Worm (Caenorhabditis elegans) whole organism, young adult: Measurements from ENCODE around the gene C28C12.12.

ENCODE experiments used
- B0336.3 ChIP-seq: fragments of 200-800 bp; sonication (Bioruptor generic); IDR thresholded peaks from 2 replicates; pipeline ENCODE4 v1.3.6; 2022; ENCODE audit warnings: missing genetic modification characterization, missing compliant biosample characterization
- C06A6.2 ChIP-seq: fragments of 200-800 bp; sonication (Bioruptor generic); conservative IDR thresholded peaks from 2 replicates; pipeline ENCODE4 v1.3.6; 2022; ENCODE audit warnings: missing genetic modification characterization, missing compliant biosample characterization
- D2030.7 ChIP-seq: fragments of 200-800 bp; sonication (Bioruptor generic); IDR thresholded peaks from 2 replicates; pipeline ENCODE4 v1.3.6; 2022; ENCODE audit warnings: missing genetic modification reagents, missing genetic modification characterization, missing compliant biosample characterization
- F33H1.4 ChIP-seq: fragments of 200-800 bp; sonication (Bioruptor generic); IDR thresholded peaks from 2 replicates; pipeline ENCODE4 v1.3.6; 2022; ENCODE audit warnings: missing genetic modification reagents, missing genetic modification characterization, missing compliant biosample characterization
- F37B4.10 ChIP-seq: fragments of 200-800 bp; sonication (Bioruptor generic); IDR thresholded peaks from 2 replicates; pipeline ENCODE4 v1.3.6; 2022; ENCODE audit warnings: missing genetic modification characterization, missing compliant biosample characterization
- K12H6.12 ChIP-seq: fragments of 200-800 bp; sonication (Bioruptor generic); optimal IDR thresholded peaks from 2 replicates; lab custom pipeline; 2018; ENCODE audit warnings: mild to moderate bottlenecking, missing genetic modification characterization, missing compliant biosample characterization
- T07F8.4 ChIP-seq: sonication (generic microtip); optimal IDR thresholded peaks from 2 replicates; lab custom pipeline; 2016; ENCODE audit warnings: mild to moderate bottlenecking, missing genetic modification characterization, moderate library complexity, missing compliant biosample characterization
- Y53F4B.3 ChIP-seq: fragments of 200-800 bp; sonication (Bioruptor generic); IDR thresholded peaks from 2 replicates; pipeline ENCODE4 v1.3.6; 2022; ENCODE audit warnings: missing genetic modification reagents, missing genetic modification characterization, missing compliant biosample characterization
- Y79H2A.3 ChIP-seq: fragments of 200-800 bp; sonication (Bioruptor generic); conservative IDR thresholded peaks from 2 replicates; pipeline ENCODE4 v1.3.6; 2022; ENCODE audit warnings: missing genetic modification reagents, missing genetic modification characterization, missing compliant biosample characterization
- Y95B8A.8 ChIP-seq: fragments of 200-800 bp; sonication (Bioruptor generic); IDR thresholded peaks from 2 replicates; pipeline ENCODE4 v1.3.6; 2022; ENCODE audit warnings: missing genetic modification reagents, missing genetic modification characterization, missing compliant biosample characterization
- ama-1 ChIP-seq, 3 experiments: fragments of 150-350 bp in 1 of 3; sonication (generic microtip) in 2 of 3; optimal IDR thresholded peaks; 2 replicates each; lab custom pipeline; 2014 to 2018; ENCODE audit warnings: missing biosample characterization in 2 of 3, missing genetic modification characterization in 2 of 3, missing genetic modification reagents in 2 of 3
- athp-1 ChIP-seq: sonication (generic microtip); optimal IDR thresholded peaks from 2 replicates; lab custom pipeline; 2017; ENCODE audit warnings: mild to moderate bottlenecking, missing genetic modification characterization, missing compliant biosample characterization
- cebp-2 ChIP-seq: fragments of 200-800 bp; sonication (Bioruptor generic); IDR thresholded peaks from 2 replicates; pipeline ENCODE4 v1.3.6; 2022; ENCODE audit warnings: missing genetic modification characterization, missing compliant biosample characterization
- ceh-100 ChIP-seq: fragments of 200-800 bp; sonication (Bioruptor generic); IDR thresholded peaks from 2 replicates; pipeline ENCODE4 v1.3.6; 2022; ENCODE audit warnings: missing genetic modification reagents, missing genetic modification characterization, missing compliant biosample characterization
- ceh-27 ChIP-seq: fragments of 200-800 bp; sonication (Bioruptor generic); optimal IDR thresholded peaks from 2 replicates; lab custom pipeline; 2018; ENCODE audit warnings: mild to moderate bottlenecking, missing genetic modification characterization, moderate library complexity, missing compliant biosample characterization
- chd-7 ChIP-seq: sonication (generic microtip); optimal IDR thresholded peaks from 2 replicates; lab custom pipeline; 2016; ENCODE audit warnings: mild to moderate bottlenecking, missing genetic modification characterization, moderate library complexity, missing compliant biosample characterization
- dpff-1 ChIP-seq: sonication (generic microtip); optimal IDR thresholded peaks from 2 replicates; lab custom pipeline; 2017; ENCODE audit warnings: mild to moderate bottlenecking, missing genetic modification characterization, missing compliant biosample characterization
- dpl-1 ChIP-seq: fragments of 150-350 bp; optimal IDR thresholded peaks from 2 replicates; lab custom pipeline; 2014; ENCODE audit warnings: missing biosample characterization, missing genetic modification reagents, missing genetic modification characterization
- egrh-3 ChIP-seq: fragments of 200-800 bp; sonication (Bioruptor generic); IDR thresholded peaks from 2 replicates; pipeline ENCODE4 v1.3.6; 2022; ENCODE audit warnings: missing genetic modification reagents, missing genetic modification characterization, missing compliant biosample characterization
- hrde-1 ChIP-seq: sonication (generic microtip); optimal IDR thresholded peaks from 2 replicates; lab custom pipeline; 2016; ENCODE audit warnings: missing genetic modification characterization, mild to moderate bottlenecking, missing compliant biosample characterization, moderate library complexity, missing genotype, missing genetic modification reagents, borderline replicate concordance
- hsf-1 ChIP-seq: fragments of 200-800 bp; sonication (Bioruptor generic); IDR thresholded peaks from 2 replicates; pipeline ENCODE4 v1.3.6; 2022; ENCODE audit warnings: missing genetic modification reagents, missing genetic modification characterization, missing compliant biosample characterization
- let-526 ChIP-seq: fragments of 200-800 bp; sonication (Bioruptor generic); IDR thresholded peaks from 2 replicates; pipeline ENCODE4 v1.3.6; 2022; ENCODE audit warnings: missing genetic modification reagents, missing genetic modification characterization, missing compliant biosample characterization
- lin-26 ChIP-seq: fragments of 200-800 bp; sonication (Bioruptor generic); IDR thresholded peaks from 2 replicates; pipeline ENCODE4 v1.3.6; 2022; ENCODE audit warnings: missing genetic modification reagents, missing genetic modification characterization, missing compliant biosample characterization
- lin-35 ChIP-seq, 3 experiments: fragments of 150-350 bp in 2 of 3; sonication (generic microtip) in 1 of 3; optimal IDR thresholded peaks; 2 replicates each; lab custom pipeline; 2014 to 2018; ENCODE audit warnings: missing biosample characterization in 3 of 3, missing genetic modification characterization in 3 of 3, missing genetic modification reagents in 3 of 3
- lin-40 ChIP-seq: sonication (generic microtip); optimal IDR thresholded peaks from 2 replicates; lab custom pipeline; 2016; ENCODE audit warnings: missing genetic modification characterization, mild to moderate bottlenecking, missing compliant biosample characterization, missing genotype, missing genetic modification reagents
- lsl-1 ChIP-seq: fragments of 200-800 bp; sonication (Bioruptor generic); optimal IDR thresholded peaks from 2 replicates; lab custom pipeline; 2018; ENCODE audit warnings: mild to moderate bottlenecking, missing genetic modification characterization, moderate library complexity, missing compliant biosample characterization
- lsy-27 ChIP-seq: sonication (generic microtip); optimal IDR thresholded peaks from 2 replicates; lab custom pipeline; 2017; ENCODE audit warnings: missing genetic modification characterization, mild to moderate bottlenecking, missing compliant biosample characterization, antibody characterized with exemption, missing genotype, borderline replicate concordance; ENCODE audit not compliant: insufficient read depth
- madf-8 ChIP-seq: fragments of 200-800 bp; sonication (Bioruptor generic); conservative IDR thresholded peaks from 2 replicates; pipeline ENCODE4 v1.3.6; 2022; ENCODE audit warnings: missing genetic modification reagents, missing genetic modification characterization, missing compliant biosample characterization
- mcd-1 ChIP-seq: fragments of 200-800 bp; sonication (Bioruptor generic); IDR thresholded peaks from 2 replicates; pipeline ENCODE4 v1.3.6; 2022; ENCODE audit warnings: missing genetic modification reagents, missing genetic modification characterization, missing compliant biosample characterization
- mes-4 ChIP-seq: sonication (generic microtip); optimal IDR thresholded peaks from 2 replicates; lab custom pipeline; 2016; ENCODE audit warnings: missing genotype, missing genetic modification characterization, missing compliant biosample characterization
- nfya-1 ChIP-seq: sonication (generic microtip); optimal IDR thresholded peaks from 2 replicates; lab custom pipeline; 2017; ENCODE audit warnings: antibody characterized with exemption, missing compliant biosample characterization, missing genetic modification characterization, borderline replicate concordance; ENCODE audit not compliant: insufficient read depth
- nfya-2 ChIP-seq: fragments of 200-800 bp; sonication (Bioruptor generic); IDR thresholded peaks from 2 replicates; pipeline ENCODE4 v1.3.6; 2022; ENCODE audit warnings: missing genetic modification reagents, missing genetic modification characterization, missing compliant biosample characterization
- nhr-179 ChIP-seq: sonication (generic microtip); optimal IDR thresholded peaks from 2 replicates; lab custom pipeline; 2016; ENCODE audit warnings: mild to moderate bottlenecking, missing genetic modification characterization, missing compliant biosample characterization
- nhr-27 ChIP-seq: fragments of 200-800 bp; sonication (Bioruptor generic); optimal IDR thresholded peaks from 2 replicates; lab custom pipeline; 2018; ENCODE audit warnings: mild to moderate bottlenecking, missing genetic modification characterization, moderate library complexity, missing compliant biosample characterization
- nhr-80 ChIP-seq: sonication (generic microtip); optimal IDR thresholded peaks from 2 replicates; lab custom pipeline; 2016; ENCODE audit warnings: missing genetic modification characterization, missing compliant biosample characterization
- pha-4 ChIP-seq: fragments of 150-350 bp; sonication (generic microtip); optimal IDR thresholded peaks from 2 replicates; lab custom pipeline; 2014; ENCODE audit warnings: missing biosample characterization, missing genetic modification reagents, missing genetic modification characterization
- repo-1 ChIP-seq: sonication (generic microtip); optimal IDR thresholded peaks from 2 replicates; lab custom pipeline; 2017; ENCODE audit warnings: mild to moderate bottlenecking, missing genetic modification characterization, missing compliant biosample characterization
- snpc-4 ChIP-seq, 5 experiments: fragments of 150-350 bp in 1 of 5; sonication (generic microtip) in 4 of 5; optimal IDR thresholded peaks; 2 replicates each; lab custom pipeline; 2014 to 2018; ENCODE audit warnings: missing genetic modification characterization in 5 of 5, missing biosample characterization in 3 of 5, antibody characterized with exemption in 2 of 5, mild to moderate bottlenecking in 2 of 5, missing compliant biosample characterization in 2 of 5, missing genotype in 2 of 5, moderate library complexity in 2 of 5, missing genetic modification reagents in 1 of 5
- somi-1 ChIP-seq: fragments of 200-800 bp; sonication (Bioruptor generic); optimal IDR thresholded peaks from 2 replicates; lab custom pipeline; 2018; ENCODE audit warnings: mild to moderate bottlenecking, missing genetic modification characterization, missing compliant biosample characterization
- tbp1 ChIP-seq: fragments of 200-800 bp; sonication (Bioruptor generic); optimal IDR thresholded peaks from 2 replicates; lab custom pipeline; 2018; ENCODE audit warnings: mild to moderate bottlenecking, missing genetic modification characterization, missing compliant biosample characterization
- tlf-1 ChIP-seq: fragments of 200-800 bp; sonication (Bioruptor generic); optimal IDR thresholded peaks from 2 replicates; lab custom pipeline; 2018; ENCODE audit warnings: mild to moderate bottlenecking, missing genetic modification characterization, missing compliant biosample characterization
- zim-3 ChIP-seq: sonication (generic microtip); optimal IDR thresholded peaks from 2 replicates; lab custom pipeline; 2017; ENCODE audit warnings: mild to moderate bottlenecking, missing genetic modification characterization, moderate library complexity, missing compliant biosample characterization
- ztf-26 ChIP-seq: sonication (generic microtip); optimal IDR thresholded peaks from 2 replicates; lab custom pipeline; 2017; ENCODE audit warnings: missing genetic modification characterization, missing compliant biosample characterization
- ztf-3 ChIP-seq: fragments of 200-800 bp; sonication (Bioruptor generic); optimal IDR thresholded peaks from 2 replicates; lab custom pipeline; 2018; ENCODE audit warnings: mild to moderate bottlenecking, missing genetic modification characterization, missing compliant biosample characterization

C28C12.12 gene

DNA sequence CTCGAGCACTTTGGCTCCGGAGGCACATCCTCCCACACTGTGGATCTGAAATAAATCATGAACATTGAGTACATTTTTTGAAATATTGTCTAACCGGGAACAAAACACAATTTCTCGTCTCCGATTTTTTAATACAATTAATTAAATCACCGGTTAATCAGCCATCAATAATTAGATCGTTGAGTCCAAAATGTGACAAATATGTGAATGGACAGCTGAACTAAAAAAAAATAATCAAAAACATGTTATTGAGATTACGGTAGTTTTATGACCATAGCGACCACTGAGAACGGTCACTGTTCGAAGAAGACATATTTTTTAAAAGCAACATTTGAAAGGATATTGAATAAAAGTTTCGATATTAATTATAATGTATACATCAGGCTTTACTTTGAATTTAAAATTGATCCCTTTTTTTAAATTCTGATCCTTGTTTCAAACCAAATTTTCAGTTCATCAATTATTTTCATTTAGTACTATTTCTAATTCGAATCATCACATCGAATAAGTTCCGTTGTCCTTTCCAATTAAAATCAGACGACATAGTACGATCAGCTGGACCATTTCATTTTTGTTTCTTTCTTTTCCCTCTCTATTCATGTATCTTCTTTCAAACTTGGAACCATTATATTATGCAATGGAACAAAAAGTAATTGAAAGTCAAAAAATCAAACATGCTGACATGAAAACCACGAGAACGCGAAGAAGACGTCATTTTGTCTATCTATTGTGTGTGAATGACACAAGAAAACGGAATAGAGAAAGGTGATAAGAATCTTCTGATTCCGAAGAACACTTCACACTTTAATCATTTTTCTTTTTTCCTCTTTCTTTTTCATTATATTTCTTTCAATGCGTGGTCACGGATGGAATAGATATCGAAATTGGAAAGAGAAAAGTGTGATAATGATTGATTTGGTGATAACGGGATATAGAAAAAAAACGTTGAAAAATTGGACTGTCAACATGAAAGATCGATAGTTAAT is 34.2 kb upstream of the C28C12.12 start (continued):
- TF ChIP-seq ceh-27 (GFP tag; lab: Kevin White, UChicago), result no peak
- no peak for TF ChIP-seq cebp-2 (GFP tag; lab: Robert Waterston, UW)
- peak in 1 of 3 experiments; percentile 17 for TF ChIP-seq lin-35 (GFP tag; optimal IDR thresholded peaks at IDR 0.05; lab: Kevin White, UChicago)
- TF ChIP-seq B0336.3 (GFP tag; lab: Robert Waterston, UW), result peak; percentile 37; the same call in 1 of the 2 replicates
- TF ChIP-seq, all 124 proteins: peak for 27

DNA sequence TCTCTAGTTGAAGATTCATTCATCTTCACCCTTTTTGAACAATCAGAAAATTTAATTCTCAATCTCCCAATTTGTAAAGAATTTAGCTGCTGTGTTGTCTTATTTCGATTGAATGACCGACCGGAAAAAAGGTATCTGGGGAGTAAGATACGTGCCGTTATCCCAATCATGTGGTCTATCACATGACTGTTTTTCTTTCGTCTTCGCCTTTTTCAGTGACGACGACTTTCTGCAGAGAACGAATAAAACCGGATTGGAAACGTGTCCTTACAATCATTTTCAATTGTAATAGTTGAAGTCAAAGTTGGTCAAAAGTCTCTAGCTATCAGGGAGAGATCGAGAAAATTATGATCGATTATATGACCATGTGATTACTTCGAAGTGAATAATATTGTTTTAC is 32.9 kb upstream of the C28C12.12 start:
- TF ChIP-seq ztf-26 (peak; percentile 44), mes-4 (tag; lab: Kevin White, UChicago) (no peak), lin-26 (GFP tag; lab: Robert Waterston, UW) (no peak), zim-3 (tag; lab: Kevin White, UChicago) (no peak), dpff-1 (tag; lab: Kevin White, UChicago) (no peak), hsf-1 (GFP tag; lab: Robert Waterston, UW) (no peak), K12H6.12 (tag; lab: Kevin White, UChicago) (no peak), nfya-1 (no peak), ztf-3 (GFP tag; lab: Kevin White, UChicago) (no peak), repo-1 (tag; lab: Kevin White, UChicago) (no peak), tbp1 (GFP tag; lab: Kevin White, UChicago) (peak; percentile 4), lsy-27 (no peak), mcd-1 (GFP tag; lab: Robert Waterston, UW) (peak; percentile 29; the same call in 1 of the 2 replicates), ama-1 (optimal IDR thresholded peaks at IDR 0.05; lab: Kevin White, UChicago) (no peak), ama-1 (GFP tag; optimal IDR thresholded peaks at IDR 0.05; lab: Kevin White, UChicago) (no peak), C06A6.2 (GFP tag; lab: Robert Waterston, UW) (peak; percentile 16; the same call in 1 of the 2 replicates), F33H1.4 (no peak), nhr-80 (tag; lab: Kevin White, UChicago) (no peak), lin-40 (tag; lab: Kevin White, UChicago) (peak; percentile 29), lsl-1 (no peak), Y95B8A.8 (GFP tag; lab: Robert Waterston, UW) (no peak), hrde-1 (tag; lab: Kevin White, UChicago) (no peak), nfya-2 (no peak), madf-8 (GFP tag; lab: Robert Waterston, UW) (no peak), D2030.7 (GFP tag; lab: Robert Waterston, UW) (no peak), somi-1 (GFP tag; lab: Kevin White, UChicago) (peak; percentile 89), let-526 (GFP tag; lab: Robert Waterston, UW) (0 out of 2 replicates have a peak, but pooled peaks have one; percentile 33)

DNA sequence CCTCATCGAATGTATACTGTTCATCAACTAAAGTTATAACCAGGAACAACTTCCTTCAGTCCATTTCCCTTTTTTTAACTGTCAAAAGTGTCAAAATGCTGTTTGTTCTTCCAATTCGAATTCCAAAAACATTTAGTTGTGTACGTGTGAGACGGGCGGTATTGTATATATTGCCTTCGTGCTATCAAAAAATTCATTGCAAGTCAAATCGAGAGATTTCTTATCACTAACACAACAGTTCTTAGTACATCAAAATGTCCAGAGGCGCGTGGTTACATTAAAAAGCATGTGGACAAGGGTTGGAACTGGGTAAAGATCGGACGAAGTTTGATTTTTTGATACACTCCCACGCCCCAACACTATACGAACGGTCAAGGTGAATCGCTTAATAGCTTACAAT is 32.2 kb upstream of the C28C12.12 start:
- TF ChIP-seq Y79H2A.3 (GFP tag; lab: Robert Waterston, UW), result no peak
- no peak for TF ChIP-seq snpc-4 (GFP tag; optimal IDR thresholded peaks at IDR 0.05; lab: Kevin White, UChicago)
- peak in 1 of 4 experiments; percentile 17 for TF ChIP-seq snpc-4 (tag; optimal IDR thresholded peaks at IDR 0.05; lab: Kevin White, UChicago)
- no peak for TF ChIP-seq ceh-100 (GFP tag; lab: Robert Waterston, UW)
- peak; percentile 81 for TF ChIP-seq nhr-80 (tag; lab: Kevin White, UChicago)
- no peak for TF ChIP-seq athp-1 (tag; lab: Kevin White, UChicago)
- TF ChIP-seq madf-8 (GFP tag; lab: Robert Waterston, UW), result no peak
- TF ChIP-seq tlf-1, result peak; percentile 34
- TF ChIP-seq nhr-179 (tag; lab: Kevin White, UChicago), result no peak
- no peak for TF ChIP-seq nhr-27 (tag; lab: Kevin White, UChicago)
- peak; percentile 18 for TF ChIP-seq pha-4 (tag; lab: Kevin White, UChicago)
- no peak for TF ChIP-seq F37B4.10 (GFP tag; lab: Robert Waterston, UW)
- TF ChIP-seq chd-7 (tag; lab: Kevin White, UChicago), result no peak
- no peak for TF ChIP-seq T07F8.4
- no peak for TF ChIP-seq dpl-1 (GFP tag; lab: Kevin White, UChicago)
- no peak for TF ChIP-seq Y53F4B.3
- TF ChIP-seq egrh-3 (GFP tag; lab: Robert Waterston, UW), result no peak
- no peak for TF ChIP-seq somi-1 (GFP tag; lab: Kevin White, UChicago)
